Worm (Caenorhabditis elegans): Measurements from ENCODE around the gene sago-1.

The sago-1 gene

ce11 chrV:6270097-6270496 lies 33.5 kb upstream of the sago-1 start:
- TF ChIP-seq hlh-11 (tag; optimal IDR thresholded peaks at IDR 0.05) (peak; percentile 30), dve-1 (tag; optimal IDR thresholded peaks at IDR 0.05; ENCODE audit: insufficient read depth) (peak; percentile 7), hlh-30 (tag; optimal IDR thresholded peaks at IDR 0.05; ENCODE audit: insufficient read depth) (peak; percentile 48), unc-62 (GFP tag; optimal IDR thresholded peaks at IDR 0.05 in 1 of 2) (peak in 1 of 2 experiments; percentile 86), unc-62 (tag; optimal IDR thresholded peaks at IDR 0.05) (no peak), madf-5 (GFP tag; IDR thresholded peaks at IDR 0.05) (no peak), unc-39 (tag; optimal IDR thresholded peaks at IDR 0.05) (no peak)

- TF ChIP-seq ceh-28 (tag; optimal IDR thresholded peaks at IDR 0.05) (no peak), hlh-30 (tag; optimal IDR thresholded peaks at IDR 0.05; ENCODE audit: insufficient read depth) (no peak), tra-1 (GFP tag; IDR thresholded peaks at IDR 0.05) (no peak), daf-16 (GFP tag; optimal IDR thresholded peaks at IDR 0.05) (no peak), daf-16 (tag; optimal IDR thresholded peaks at IDR 0.05) (peak; percentile 10), sdz-12 (GFP tag; optimal IDR thresholded peaks at IDR 0.05) (no peak), snpc-4 (tag; optimal IDR thresholded peaks at IDR 0.05) (no peak), Y5F2A.4 (GFP tag; optimal IDR thresholded peaks at IDR 0.05) (no peak), nhr-41 (GFP tag; IDR thresholded peaks at IDR 0.05) (no peak), php-3 (GFP tag; IDR thresholded peaks at IDR 0.05) (peak; percentile 63; the same call in 1 of the 2 replicates), nhr-102 (tag; optimal IDR thresholded peaks at IDR 0.05) (no peak), lin-39 (tag; optimal IDR thresholded peaks at IDR 0.05) (no peak)
These were observed 33.0 kb upstream of the sago-1 start, which contains the start of gene F31F7.2 for ce11 chrV:6270552-6270951. Gene F31F7.2 (plus strand): TSS chrV:6270852.

- peak; percentile 24 for TF ChIP-seq lin-13 (GFP tag; optimal IDR thresholded peaks at IDR 0.05)
- TF ChIP-seq mes-2 (tag; optimal IDR thresholded peaks at IDR 0.05; ENCODE audit: poor library complexity, severe bottlenecking): peak; percentile 4
- no peak for TF ChIP-seq snpc-1.2 (GFP tag; IDR thresholded peaks at IDR 0.05)
- TF ChIP-seq lin-1 (GFP tag; IDR thresholded peaks at IDR 0.05): peak; percentile 62; the same call in 1 of the 2 replicates
- no peak for TF ChIP-seq unc-39 (tag; optimal IDR thresholded peaks at IDR 0.05)
- TF ChIP-seq nhr-41 (GFP tag; IDR thresholded peaks at IDR 0.05): no peak
- no peak for TF ChIP-seq spr-3 (GFP tag; optimal IDR thresholded peaks at IDR 0.05)
- no peak for TF ChIP-seq hmg-1.1 (GFP tag; IDR thresholded peaks at IDR 0.05)
- TF ChIP-seq madf-9 (GFP tag; conservative IDR thresholded peaks at IDR 0.05): no peak
- no peak for TF ChIP-seq Y105C5A.15 (GFP tag; IDR thresholded peaks at IDR 0.05)
- no peak for TF ChIP-seq vab-7 (GFP tag; IDR thresholded peaks at IDR 0.05)
- TF ChIP-seq F37D6.2 (tag; optimal IDR thresholded peaks at IDR 0.05): no peak
- TF ChIP-seq sdz-12 (GFP tag; optimal IDR thresholded peaks at IDR 0.05): no peak
- TF ChIP-seq fos-1 (tag; optimal IDR thresholded peaks at IDR 0.05): peak; percentile 56
- TF ChIP-seq pha-4 (GFP tag; IDR thresholded peaks at IDR 0.05): no peak
- no peak for TF ChIP-seq pha-4 (tag; optimal IDR thresholded peaks at IDR 0.05)
- TF ChIP-seq Y75B8A.6 (GFP tag; IDR thresholded peaks at IDR 0.05): no peak
- TF ChIP-seq ama-1 (optimal IDR thresholded peaks at IDR 0.05): peak; percentile 19
- TF ChIP-seq Y48G9A.11 (GFP tag; IDR thresholded peaks at IDR 0.05): no peak
- TF ChIP-seq zip-11 (GFP tag; IDR thresholded peaks at IDR 0.05): no peak
- TF ChIP-seq daf-16 (GFP tag; optimal IDR thresholded peaks at IDR 0.05): no peak
- TF ChIP-seq daf-16 (tag; optimal IDR thresholded peaks at IDR 0.05): peak; percentile 86
- peak; percentile 43 for TF ChIP-seq cey-2 (tag; optimal IDR thresholded peaks at IDR 0.05; ENCODE audit: borderline replicate concordance, insufficient read depth)
- TF ChIP-seq dmd-6 (GFP tag; IDR thresholded peaks at IDR 0.05): peak; percentile 93
- TF ChIP-seq tag-97 (GFP tag; IDR thresholded peaks at IDR 0.05): no peak
- no peak for TF ChIP-seq D1046.2 (GFP tag; IDR thresholded peaks at IDR 0.05)
- TF ChIP-seq mxl-2 (GFP tag; conservative IDR thresholded peaks at IDR 0.05): no peak
- TF ChIP-seq daf-19 (GFP tag; conservative IDR thresholded peaks at IDR 0.05): no peak
- no peak for TF ChIP-seq ztf-11 (tag; optimal IDR thresholded peaks at IDR 0.05)
- TF ChIP-seq nhr-77 (tag; optimal IDR thresholded peaks at IDR 0.05): peak; percentile 81
- TF ChIP-seq mdl-1 (tag; optimal IDR thresholded peaks at IDR 0.05): peak in 1 of 2 experiments; percentile 74
- TF ChIP-seq hif-1 (tag; optimal IDR thresholded peaks at IDR 0.05): no peak
- TF ChIP-seq nhr-102 (tag; optimal IDR thresholded peaks at IDR 0.05): peak; percentile 6
- no peak for TF ChIP-seq F49E8.2 (tag; optimal IDR thresholded peaks at IDR 0.05; ENCODE audit: borderline replicate concordance)
- TF ChIP-seq ceh-20 (GFP tag; IDR thresholded peaks at IDR 0.05): no peak
- no peak for TF ChIP-seq snpc-4 (tag; optimal IDR thresholded peaks at IDR 0.05)
These were observed 28.4 kb upstream of the sago-1 start for ce11 chrV:6275209-6275608.

All from whole organism, L4 larva.